Fruit fly (Drosophila melanogaster): ENCODE measurements around the gene SWIP.

SWIP gene

dm6 chrX:16277878-16278506 lies 35.5 kb upstream of the SWIP start, which contains the start of gene eas (continued):
- TF ChIP-seq CG32772 (GFP tag; IDR thresholded peaks at IDR 0.05) (no peak), ci (GFP tag; IDR thresholded peaks at IDR 0.05) (peak; percentile 74), Scr (GFP tag; IDR thresholded peaks at IDR 0.05; ENCODE audit: partially characterized antibody) (peak; percentile 73), tin (GFP tag; optimal IDR thresholded peaks at IDR 0.05) (peak; percentile 36), CHES-1-like (GFP tag; optimal IDR thresholded peaks at IDR 0.05) (peak; percentile 22), Hr51 (GFP tag; optimal IDR thresholded peaks at IDR 0.05) (peak in 1 of 2 experiments; percentile 5), row (GFP tag; IDR thresholded peaks at IDR 0.05) (peak; percentile 63), nmo (GFP tag; optimal IDR thresholded peaks at IDR 0.05) (peak; percentile 58), CG10267 (tag; optimal IDR thresholded peaks at IDR 0.05) (peak; percentile 31), hkb (optimal IDR thresholded peaks at IDR 0.05) (peak; percentile 55), hkb (GFP tag; IDR thresholded peaks at IDR 0.05) (no peak), CG2129 (GFP tag; IDR thresholded peaks at IDR 0.05; ENCODE audit: partially characterized antibody) (peak; percentile 31; the same call in 1 of the 2 replicates), CG10366 (GFP tag; IDR thresholded peaks at IDR 0.05) (0 out of 2 replicates have a peak, but pooled peaks have one; percentile 7), CG10209 (GFP tag; optimal IDR thresholded peaks at IDR 0.05) (peak; percentile 1), vnd (GFP tag; IDR thresholded peaks at IDR 0.05; ENCODE audit: partially characterized antibody) (peak; percentile 62; the same call in 2 of the 3 replicates), stwl (tag; optimal IDR thresholded peaks at IDR 0.05) (peak; percentile 60)

dm6 chrX:16278783-16279182 lies 34.7 kb upstream of the SWIP start:
- TF ChIP-seq CG14050 (GFP tag; IDR thresholded peaks at IDR 0.05), result peak; percentile 68; the same call in 2 of the 3 replicates
- peak; percentile 70 for TF ChIP-seq CG4404 (GFP tag; IDR thresholded peaks at IDR 0.05)
- peak; percentile 81 for TF ChIP-seq CG4707 (GFP tag; optimal IDR thresholded peaks at IDR 0.05)
- TF ChIP-seq oc (tag; optimal IDR thresholded peaks at IDR 0.05), result peak; percentile 75
- no peak for TF ChIP-seq HLH4C (GFP tag; IDR thresholded peaks at IDR 0.05; ENCODE audit: partially characterized antibody)
- TF ChIP-seq MTF-1 (GFP tag; optimal IDR thresholded peaks at IDR 0.05; ENCODE audit: borderline replicate concordance), result peak; percentile 83
- TF ChIP-seq CG17912 (GFP tag; optimal IDR thresholded peaks at IDR 0.05), result peak; percentile 80
- no peak for TF ChIP-seq Opbp (GFP tag; IDR thresholded peaks at IDR 0.05; ENCODE audit: partially characterized antibody)
- peak; percentile 57 for TF ChIP-seq CG6654 (GFP tag; optimal IDR thresholded peaks at IDR 0.05)
- TF ChIP-seq Fer1 (GFP tag; optimal IDR thresholded peaks at IDR 0.05), result peak; percentile 87
- peak; percentile 43 for TF ChIP-seq bowl (GFP tag; IDR thresholded peaks at IDR 0.05)
- TF ChIP-seq CG1024 (GFP tag; IDR thresholded peaks at IDR 0.05), result peak; percentile 53
- TF ChIP-seq danr (GFP tag; IDR thresholded peaks at IDR 0.05), result peak; percentile 72
- peak; percentile 76 for TF ChIP-seq cwo (GFP tag; optimal IDR thresholded peaks at IDR 0.05)
- TF ChIP-seq crc (GFP tag; optimal IDR thresholded peaks at IDR 0.05), result peak; percentile 24
- TF ChIP-seq nerfin-2 (GFP tag; IDR thresholded peaks at IDR 0.05; ENCODE audit: partially characterized antibody), result no peak
- TF ChIP-seq dimm (GFP tag; IDR thresholded peaks at IDR 0.05), result peak; percentile 66
- TF ChIP-seq CG8388 (GFP tag; optimal IDR thresholded peaks at IDR 0.05), result peak; percentile 88
- TF ChIP-seq zfh2 (GFP tag; optimal IDR thresholded peaks at IDR 0.05), result no peak
- peak; percentile 87 for TF ChIP-seq caup (GFP tag; optimal IDR thresholded peaks at IDR 0.05; ENCODE audit: severe bottlenecking)
- TF ChIP-seq CG11723 (GFP tag; optimal IDR thresholded peaks at IDR 0.05), result peak; percentile 87
- TF ChIP-seq tin (GFP tag; optimal IDR thresholded peaks at IDR 0.05), result peak; percentile 80
- peak; percentile 86 for TF ChIP-seq CG3281 (GFP tag; optimal IDR thresholded peaks at IDR 0.05)
- peak; percentile 81 for TF ChIP-seq CG14441 (GFP tag; IDR thresholded peaks at IDR 0.05)
- TF ChIP-seq Tbp (GFP tag; optimal IDR thresholded peaks at IDR 0.05), result no peak
- peak; percentile 46 for TF ChIP-seq schlank (tag; optimal IDR thresholded peaks at IDR 0.05)
- TF ChIP-seq CG13624 (GFP tag; optimal IDR thresholded peaks at IDR 0.05), result no peak
- peak; percentile 91 for TF ChIP-seq CG4328 (GFP tag; optimal IDR thresholded peaks at IDR 0.05)
- peak; percentile 57 for TF ChIP-seq pfk (GFP tag; optimal IDR thresholded peaks at IDR 0.05)
- no peak for TF ChIP-seq yki (optimal IDR thresholded peaks at IDR 0.05)
- peak; percentile 78 for TF ChIP-seq Meics (GFP tag; optimal IDR thresholded peaks at IDR 0.05)
- TF ChIP-seq jing (GFP tag; optimal IDR thresholded peaks at IDR 0.05), result peak; percentile 69
- TF ChIP-seq CG1602 (GFP tag; optimal IDR thresholded peaks at IDR 0.05), result peak; percentile 49
